Fruit fly (Drosophila melanogaster) Kc167 (cell line): ENCODE measurements around the gene CG46456.

Source experiments
- Myc ChIP-seq: fragments of >200 bp; optimal IDR thresholded peaks from 2 replicates; lab custom pipeline; 2017; ENCODE audit warnings: missing external identifiers
- Sin3A ChIP-seq: fragments of >200 bp; optimal IDR thresholded peaks from 2 replicates; lab custom pipeline; 2018; ENCODE audit warnings: missing external identifiers
- h ChIP-seq: fragments of >200 bp; optimal IDR thresholded peaks from 3 replicates; lab custom pipeline; 2018; ENCODE audit warnings: missing external identifiers
- insv ChIP-seq: fragments of >200 bp; optimal IDR thresholded peaks from 3 replicates; lab custom pipeline; 2018; ENCODE audit warnings: missing external identifiers
- psq ChIP-seq: fragments of >200 bp; optimal IDR thresholded peaks from 2 replicates; lab custom pipeline; 2017; ENCODE audit warnings: missing external identifiers

DNA sequence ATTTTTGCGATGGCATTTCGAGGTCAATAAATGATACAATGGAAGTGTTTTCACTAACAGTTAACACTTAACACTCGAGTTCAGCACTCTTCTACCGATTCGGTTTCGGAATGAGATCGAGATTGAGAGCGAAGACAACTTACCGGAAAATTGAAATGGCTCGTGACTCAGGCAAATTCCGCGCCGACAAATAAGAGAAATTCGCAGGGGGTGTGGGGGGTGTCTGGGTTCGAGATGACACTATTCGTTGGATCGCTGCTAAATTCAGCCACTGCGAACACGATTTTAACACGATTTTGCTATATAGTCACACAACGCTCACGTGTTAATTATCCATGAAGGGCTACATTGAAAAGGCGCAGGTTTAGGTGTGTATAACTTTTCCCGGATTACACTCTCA lies 674 bp downstream of the CG46456 start:
- TF ChIP-seq Sin3A (lab: Kevin White, UChicago) (no peak), h (lab: Kevin White, UChicago) (no peak), insv (no peak), Myc (lab: Kevin White, UChicago) (no peak), psq (lab: Kevin White, UChicago) (no peak)
